Fruit fly (Drosophila melanogaster): ENCODE measurements around the gene CG5274.

Gene CG5274

dm6 chr3L:20395257-20395909, 32.1 kb downstream of the CG5274 start (continued):
- TF ChIP-seq slp2 (GFP tag; optimal IDR thresholded peaks at IDR 0.05), result no peak
- TF ChIP-seq CG8388 (GFP tag; optimal IDR thresholded peaks at IDR 0.05), result no peak
- TF ChIP-seq ara (GFP tag; IDR thresholded peaks at IDR 0.05), result no peak
- peak; percentile 29 for TF ChIP-seq shn (GFP tag; optimal IDR thresholded peaks at IDR 0.05)
- TF ChIP-seq fd96Cb (tag; optimal IDR thresholded peaks at IDR 0.05), result peak; percentile 9
- no peak for TF ChIP-seq CG8290 (GFP tag; optimal IDR thresholded peaks at IDR 0.05)
- TF ChIP-seq CG8290 (tag; optimal IDR thresholded peaks at IDR 0.05), result peak in 1 of 2 experiments; percentile 76
- TF ChIP-seq NfI (GFP tag; optimal IDR thresholded peaks at IDR 0.05), result peak; percentile 3
- no peak for TF ChIP-seq CG10267 (tag; optimal IDR thresholded peaks at IDR 0.05)
- TF ChIP-seq CG1024 (GFP tag; IDR thresholded peaks at IDR 0.05), result no peak
- no peak for TF ChIP-seq CG10321 (GFP tag; IDR thresholded peaks at IDR 0.05)
- no peak for TF ChIP-seq B-H1 (GFP tag; IDR thresholded peaks at IDR 0.05)
- no peak for TF ChIP-seq CG17802 (tag; optimal IDR thresholded peaks at IDR 0.05)
- no peak for TF ChIP-seq Neu2 (GFP tag; optimal IDR thresholded peaks at IDR 0.05; ENCODE audit: borderline replicate concordance)
- no peak for TF ChIP-seq CG10462 (GFP tag; optimal IDR thresholded peaks at IDR 0.05)
- TF ChIP-seq chinmo (GFP tag; IDR thresholded peaks at IDR 0.05; ENCODE audit: partially characterized antibody), result peak; percentile 90; the same call in 3 of the 4 replicates
- no peak for TF ChIP-seq Nf-YB (GFP tag; optimal IDR thresholded peaks at IDR 0.05)
- TF ChIP-seq crp (GFP tag; optimal IDR thresholded peaks at IDR 0.05), result no peak
- peak; percentile 47 for TF ChIP-seq Max (GFP tag; optimal IDR thresholded peaks at IDR 0.05)
- 0 out of 2 replicates have a peak, but pooled peaks have one; percentile 24 for TF ChIP-seq CG31441 (GFP tag; IDR thresholded peaks at IDR 0.05)
- no peak for TF ChIP-seq en (GFP tag; optimal IDR thresholded peaks at IDR 0.05)
- no peak for TF ChIP-seq kah (GFP tag; optimal IDR thresholded peaks at IDR 0.05)
- peak; percentile 72 for TF ChIP-seq CG2678 (tag; optimal IDR thresholded peaks at IDR 0.05)
- TF ChIP-seq CG9932 (GFP tag; IDR thresholded peaks at IDR 0.05), result peak; percentile 62
- peak; percentile 99 for TF ChIP-seq D19B (GFP tag; optimal IDR thresholded peaks at IDR 0.05)
- peak; percentile 17 for TF ChIP-seq CG3163 (GFP tag; optimal IDR thresholded peaks at IDR 0.05)
- no peak for TF ChIP-seq Bdp1 (GFP tag; optimal IDR thresholded peaks at IDR 0.05)
- TF ChIP-seq Aef1 (GFP tag; IDR thresholded peaks at IDR 0.05), result peak; percentile 33; the same call in 1 of the 3 replicates
- TF ChIP-seq CG16863 (GFP tag; optimal IDR thresholded peaks at IDR 0.05), result no peak
- TF ChIP-seq gsb (GFP tag; IDR thresholded peaks at IDR 0.05), result 0 out of 2 replicates have a peak, but pooled peaks have one; percentile 21
- no peak for TF ChIP-seq Spps (tag; optimal IDR thresholded peaks at IDR 0.05)
- TF ChIP-seq lola (GFP tag; optimal IDR thresholded peaks at IDR 0.05), result no peak
- TF ChIP-seq bowl (GFP tag; IDR thresholded peaks at IDR 0.05), result no peak
- no peak for TF ChIP-seq gsb-n (tag; optimal IDR thresholded peaks at IDR 0.05)
- no peak for TF ChIP-seq CG4854 (GFP tag; optimal IDR thresholded peaks at IDR 0.05)
- no peak for TF ChIP-seq sens-2 (GFP tag; IDR thresholded peaks at IDR 0.05)
- TF ChIP-seq tio (GFP tag; optimal IDR thresholded peaks at IDR 0.05), result peak; percentile 24
- no peak for TF ChIP-seq CG11085 (GFP tag; IDR thresholded peaks at IDR 0.05)
- TF ChIP-seq NC2β (GFP tag; optimal IDR thresholded peaks at IDR 0.05), result no peak
- no peak for TF ChIP-seq fru (optimal IDR thresholded peaks at IDR 0.05)
- no peak for TF ChIP-seq pzg (GFP tag; optimal IDR thresholded peaks at IDR 0.05)
- no peak for TF ChIP-seq CG9609 (GFP tag; optimal IDR thresholded peaks at IDR 0.05)
- TF ChIP-seq CG18619 (GFP tag; optimal IDR thresholded peaks at IDR 0.05), result peak; percentile 14
- TF ChIP-seq B-H2 (GFP tag; optimal IDR thresholded peaks at IDR 0.05), result peak; percentile 75
- no peak for TF ChIP-seq prd (optimal IDR thresholded peaks at IDR 0.05)
- TF ChIP-seq prd (GFP tag; IDR thresholded peaks at IDR 0.05), result peak; percentile 51
- peak; percentile 74 for TF ChIP-seq CG18599 (GFP tag; optimal IDR thresholded peaks at IDR 0.05)
- TF ChIP-seq HmgZ (tag; optimal IDR thresholded peaks at IDR 0.05), result peak; percentile 72
- TF ChIP-seq CG7786 (GFP tag; optimal IDR thresholded peaks at IDR 0.05), result peak; percentile 45
- TF ChIP-seq lab (GFP tag; optimal IDR thresholded peaks at IDR 0.05), result peak; percentile 65
- TF ChIP-seq CG32532 (GFP tag; IDR thresholded peaks at IDR 0.05), result peak; percentile 69

All from whole organism, embryonic.